Worm (Caenorhabditis elegans): ENCODE measurements around the gene spe-49.
A peak's percentile ranks its signal among the peaks of the same experiment; 100 is the strongest.

spe-49 gene

DNA sequence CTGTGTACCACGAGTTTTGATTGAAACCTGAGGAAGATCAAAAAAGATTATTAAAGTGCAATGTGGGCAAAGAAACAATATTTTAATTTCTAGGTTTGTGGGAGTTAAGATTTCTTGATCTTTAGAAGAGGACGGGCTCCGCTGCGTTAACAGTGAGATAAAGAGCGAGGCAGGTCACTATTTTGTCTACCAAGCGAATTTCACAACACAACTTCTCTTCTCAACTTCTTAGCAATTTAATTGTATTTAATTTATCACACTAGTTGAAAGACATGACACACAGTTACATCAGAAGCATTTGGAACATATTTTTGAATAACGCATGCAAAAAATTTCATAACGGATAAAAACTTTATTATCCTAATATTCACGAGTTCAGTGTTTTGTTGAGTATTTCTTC, 45.2 kb downstream of the spe-49 start:
- no peak for TF ChIP-seq Y79H2A.3 (GFP tag; conservative IDR thresholded peaks at IDR 0.05)
- peak; percentile 29 for TF ChIP-seq F10E7.11 (tag; optimal IDR thresholded peaks at IDR 0.05)
- peak; percentile 62; the same call in 1 of the 2 replicates for TF ChIP-seq ekl-4 (GFP tag; IDR thresholded peaks at IDR 0.05)
- TF ChIP-seq B0336.3 (GFP tag; IDR thresholded peaks at IDR 0.05): peak; percentile 83
- TF ChIP-seq K11D2.4 (GFP tag; IDR thresholded peaks at IDR 0.05): peak; percentile 9; the same call in 1 of the 2 replicates
- TF ChIP-seq hmg-1.2 (GFP tag; IDR thresholded peaks at IDR 0.05): peak; percentile 10; the same call in 1 of the 2 replicates
- TF ChIP-seq lin-35 (GFP tag; optimal IDR thresholded peaks at IDR 0.05): peak in 1 of 3 experiments; percentile 34
- TF ChIP-seq rpc-1 (optimal IDR thresholded peaks at IDR 0.05): no peak
- TF ChIP-seq rpc-1 (tag; optimal IDR thresholded peaks at IDR 0.05): no peak
- peak; percentile 66 for TF ChIP-seq ztf-26 (tag; optimal IDR thresholded peaks at IDR 0.05)
- 0 out of 2 replicates have a peak, but pooled peaks have one; percentile 25 for TF ChIP-seq C06A6.2 (GFP tag; conservative IDR thresholded peaks at IDR 0.05)
- TF ChIP-seq somi-1 (GFP tag; optimal IDR thresholded peaks at IDR 0.05): peak; percentile 71
- TF ChIP-seq ama-1 (optimal IDR thresholded peaks at IDR 0.05): peak; percentile 50
- TF ChIP-seq ama-1 (GFP tag; optimal IDR thresholded peaks at IDR 0.05): no peak
- TF ChIP-seq snpc-4 (GFP tag; optimal IDR thresholded peaks at IDR 0.05): no peak
- TF ChIP-seq snpc-4 (tag; optimal IDR thresholded peaks at IDR 0.05): no peak
- 0 out of 2 replicates have a peak, but pooled peaks have one; percentile 19 for TF ChIP-seq cebp-1 (GFP tag; IDR thresholded peaks at IDR 0.05)
- peak; percentile 27 for TF ChIP-seq cebp-1 (tag; optimal IDR thresholded peaks at IDR 0.05)
- TF ChIP-seq athp-1 (tag; optimal IDR thresholded peaks at IDR 0.05): peak; percentile 24
- peak; percentile 50 for TF ChIP-seq ztf-3 (GFP tag; optimal IDR thresholded peaks at IDR 0.05)
- no peak for TF ChIP-seq madf-3 (GFP tag; IDR thresholded peaks at IDR 0.05)
- TF ChIP-seq F55B11.4 (tag; optimal IDR thresholded peaks at IDR 0.05; ENCODE audit: borderline replicate concordance, insufficient read depth): no peak
- TF ChIP-seq dpff-1 (tag; optimal IDR thresholded peaks at IDR 0.05): peak; percentile 16
- TF ChIP-seq bed-1 (GFP tag; IDR thresholded peaks at IDR 0.05): 0 out of 2 replicates have a peak, but pooled peaks have one; percentile 14
- TF ChIP-seq let-526 (GFP tag; IDR thresholded peaks at IDR 0.05): no peak
- TF ChIP-seq dox-1 (GFP tag; IDR thresholded peaks at IDR 0.05): peak; percentile 46
- TF ChIP-seq Y53G8AR.9 (GFP tag; conservative IDR thresholded peaks at IDR 0.05): peak; percentile 72; the same call in 1 of the 2 replicates
- no peak for TF ChIP-seq ZK185.1 (tag; optimal IDR thresholded peaks at IDR 0.05; ENCODE audit: poor library complexity, severe bottlenecking)
- peak; percentile 47 for TF ChIP-seq atf-7 (tag; optimal IDR thresholded peaks at IDR 0.05)
- no peak for TF ChIP-seq sea-2 (GFP tag; IDR thresholded peaks at IDR 0.05)
- TF ChIP-seq nfyb-1 (GFP tag; IDR thresholded peaks at IDR 0.05): peak; percentile 71; the same call in 1 of the 2 replicates
- peak; percentile 86 for TF ChIP-seq lin-26 (GFP tag; IDR thresholded peaks at IDR 0.05)
- TF ChIP-seq ztf-6 (GFP tag; IDR thresholded peaks at IDR 0.05): no peak
- TF ChIP-seq ceh-91 (GFP tag; IDR thresholded peaks at IDR 0.05): no peak
- peak; percentile 28 for TF ChIP-seq chd-7 (tag; optimal IDR thresholded peaks at IDR 0.05)
- TF ChIP-seq repo-1 (tag; optimal IDR thresholded peaks at IDR 0.05): peak; percentile 92
- TF ChIP-seq tbp1 (GFP tag; optimal IDR thresholded peaks at IDR 0.05): no peak

DNA sequence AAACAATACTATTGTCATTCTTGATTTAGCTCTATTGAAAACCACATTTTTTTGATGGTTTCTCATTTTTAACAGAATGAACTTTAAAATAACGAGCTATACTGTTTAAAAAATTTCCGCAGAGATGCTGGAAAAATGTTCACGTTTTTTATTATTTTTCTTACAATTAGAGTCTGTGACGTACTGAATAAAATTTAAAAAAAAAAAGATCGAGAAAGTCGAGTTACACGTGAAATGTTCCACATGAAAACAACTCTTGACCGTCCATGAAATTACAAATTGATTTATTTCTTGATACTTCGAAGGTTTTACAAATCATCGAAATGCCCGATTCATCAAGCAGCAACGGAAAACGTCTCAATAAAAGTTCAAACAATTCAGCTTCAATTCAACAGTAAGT, 45.8 kb downstream of the spe-49 start, which contains the start of gene fbxa-202:
TSS of gene fbxa-202 (plus strand) at position 301 of the 400 bp plus-strand sequence.
- TF ChIP-seq F52B5.7 (tag; optimal IDR thresholded peaks at IDR 0.05) (no peak), madf-3 (GFP tag; IDR thresholded peaks at IDR 0.05) (no peak), lin-54 (GFP tag; optimal IDR thresholded peaks at IDR 0.05) (no peak), die-1 (tag; optimal IDR thresholded peaks at IDR 0.05) (no peak), F49E8.2 (tag; optimal IDR thresholded peaks at IDR 0.05; ENCODE audit: insufficient read depth) (no peak), B0261.1 (tag; optimal IDR thresholded peaks at IDR 0.05) (no peak), F57A8.1 (GFP tag; optimal IDR thresholded peaks at IDR 0.05) (no peak), hmg-20 (GFP tag; IDR thresholded peaks at IDR 0.05) (no peak), efl-1 (GFP tag; optimal IDR thresholded peaks at IDR 0.05) (no peak), C06A6.2 (GFP tag; conservative IDR thresholded peaks at IDR 0.05) (no peak), lsl-1 (GFP tag; optimal IDR thresholded peaks at IDR 0.05) (no peak)

Data from whole organism, young adult.